Worm (Caenorhabditis elegans) whole organism, early embryonic: Measurements from ENCODE around the gene K01A6.6.

ENCODE experiments used
- B0310.2 ChIP-seq: sonication (generic microtip); optimal IDR thresholded peaks from 2 replicates; lab custom pipeline; 2016; ENCODE audit warnings: mild to moderate bottlenecking, missing genetic modification characterization, missing compliant biosample characterization
- F13C5.2 ChIP-seq: sonication (generic microtip); optimal IDR thresholded peaks from 2 replicates; lab custom pipeline; 2017; ENCODE audit warnings: mild to moderate bottlenecking, missing genetic modification characterization, inconsistent platforms, missing compliant biosample characterization
- aly-1 ChIP-seq: sonication (generic microtip); optimal IDR thresholded peaks from 2 replicates; lab custom pipeline; 2016; ENCODE audit warnings: missing genetic modification characterization, missing compliant biosample characterization
- ama-1 ChIP-seq: fragments of 150-350 bp; optimal IDR thresholded peaks from 2 replicates; lab custom pipeline; 2014
- ceh-13 ChIP-seq: fragments of 200-800 bp; sonication (Bioruptor generic); optimal IDR thresholded peaks from 2 replicates; lab custom pipeline; 2018; ENCODE audit warnings: mild to moderate bottlenecking, missing genetic modification characterization, missing compliant biosample characterization
- ceh-36 ChIP-seq: sonication (generic microtip); optimal IDR thresholded peaks from 2 replicates; lab custom pipeline; 2016; ENCODE audit warnings: missing genetic modification characterization, inconsistent platforms, missing compliant biosample characterization
- ets-7 ChIP-seq: sonication (generic microtip); optimal IDR thresholded peaks from 2 replicates; lab custom pipeline; 2016; ENCODE audit warnings: missing genotype, missing genetic modification characterization, missing compliant biosample characterization
- flt-1 ChIP-seq: fragments of 200-800 bp; sonication (Bioruptor generic); IDR thresholded peaks from 2 replicates; pipeline ENCODE4 v1.3.6; 2022; ENCODE audit warnings: missing genetic modification characterization, missing compliant biosample characterization
- hmbx-1 ChIP-seq: sonication (generic microtip); optimal IDR thresholded peaks from 2 replicates; lab custom pipeline; 2016; ENCODE audit warnings: mild to moderate bottlenecking, missing genetic modification characterization, missing compliant biosample characterization
- hmg-4 ChIP-seq: fragments of 200-800 bp; sonication (Bioruptor generic); optimal IDR thresholded peaks from 2 replicates; lab custom pipeline; 2018; ENCODE audit warnings: mild to moderate bottlenecking, missing genetic modification characterization, missing compliant biosample characterization
- hnd-1 ChIP-seq: sonication (generic microtip); optimal IDR thresholded peaks from 2 replicates; lab custom pipeline; 2016; ENCODE audit warnings: missing genetic modification characterization, missing compliant biosample characterization
- pes-1 ChIP-seq: fragments of 200-800 bp; sonication (Bioruptor generic); IDR thresholded peaks from 2 replicates; pipeline ENCODE4 v1.3.6; 2022; ENCODE audit warnings: missing genetic modification reagents, missing genetic modification characterization, missing compliant biosample characterization
- scrt-1 ChIP-seq: fragments of 200-800 bp; sonication (Bioruptor generic); IDR thresholded peaks from 2 replicates; pipeline ENCODE4 v1.3.6; 2022; ENCODE audit warnings: missing genetic modification characterization, missing compliant biosample characterization
- sea-1 ChIP-seq: fragments of 200-800 bp; sonication (Bioruptor generic); conservative IDR thresholded peaks from 2 replicates; pipeline ENCODE4 v1.3.6; 2022; ENCODE audit warnings: missing genetic modification characterization, missing compliant biosample characterization
- tbx-11 ChIP-seq: fragments of 200-800 bp; sonication (Bioruptor generic); IDR thresholded peaks from 2 replicates; pipeline ENCODE4 v1.3.6; 2022; ENCODE audit warnings: missing genetic modification characterization, missing compliant biosample characterization
- tbx-37 ChIP-seq: fragments of 200-800 bp; sonication (Bioruptor generic); conservative IDR thresholded peaks from 2 replicates; pipeline ENCODE4 v1.3.6; 2022; ENCODE audit warnings: missing genetic modification reagents, missing genetic modification characterization, missing compliant biosample characterization
- tra-4 ChIP-seq: sonication (generic microtip); optimal IDR thresholded peaks from 2 replicates; lab custom pipeline; 2017; ENCODE audit warnings: missing genetic modification characterization, missing compliant biosample characterization

K01A6.6 gene

ce11 chrIV:11700100-11700499, 35.0 kb upstream of the K01A6.6 start:
- TF ChIP-seq tra-4 (tag; lab: Kevin White, UChicago), result no peak
- TF ChIP-seq ama-1, result no peak
- no peak for TF ChIP-seq scrt-1
- TF ChIP-seq tbx-11 (GFP tag; lab: Robert Waterston, UW), result no peak
- no peak for TF ChIP-seq pes-1 (GFP tag; lab: Robert Waterston, UW)
- TF ChIP-seq ets-7 (tag; lab: Kevin White, UChicago), result no peak
- TF ChIP-seq flt-1 (GFP tag; lab: Robert Waterston, UW), result no peak
- TF ChIP-seq B0310.2 (tag; lab: Kevin White, UChicago), result no peak
- no peak for TF ChIP-seq sea-1
- no peak for TF ChIP-seq hmg-4
- no peak for TF ChIP-seq ceh-36 (tag; lab: Kevin White, UChicago)
- TF ChIP-seq hmbx-1 (tag; lab: Kevin White, UChicago), result no peak
- no peak for TF ChIP-seq hnd-1 (tag; lab: Kevin White, UChicago)
- TF ChIP-seq ceh-13 (GFP tag; lab: Kevin White, UChicago), result no peak
- no peak for TF ChIP-seq tbx-37 (GFP tag; lab: Robert Waterston, UW)
- TF ChIP-seq F13C5.2 (tag; lab: Kevin White, UChicago), result no peak
- no peak for TF ChIP-seq aly-1 (tag; lab: Kevin White, UChicago)

ce11 chrIV:11700752-11701151, 34.4 kb upstream of the K01A6.6 start, which contains the start of gene dpy-20:
Gene dpy-20, minus strand, starts transcription at chrIV:11700852.
- no peak for TF ChIP-seq tbx-37 (GFP tag; lab: Robert Waterston, UW)
- no peak for TF ChIP-seq hmg-4
- TF ChIP-seq tra-4 (tag; lab: Kevin White, UChicago), result no peak
- no peak for TF ChIP-seq aly-1 (tag; lab: Kevin White, UChicago)
- TF ChIP-seq hnd-1 (tag; lab: Kevin White, UChicago), result no peak
- TF ChIP-seq scrt-1, result no peak
- TF ChIP-seq ama-1, result no peak
- no peak for TF ChIP-seq ceh-36 (tag; lab: Kevin White, UChicago)
- TF ChIP-seq hmbx-1 (tag; lab: Kevin White, UChicago), result no peak
- no peak for TF ChIP-seq pes-1 (GFP tag; lab: Robert Waterston, UW)
- TF ChIP-seq ets-7 (tag; lab: Kevin White, UChicago), result no peak
- TF ChIP-seq tbx-11 (GFP tag; lab: Robert Waterston, UW), result no peak
- no peak for TF ChIP-seq B0310.2 (tag; lab: Kevin White, UChicago)
- TF ChIP-seq ceh-13 (GFP tag; lab: Kevin White, UChicago), result no peak
- TF ChIP-seq F13C5.2 (tag; lab: Kevin White, UChicago), result no peak

DNA sequence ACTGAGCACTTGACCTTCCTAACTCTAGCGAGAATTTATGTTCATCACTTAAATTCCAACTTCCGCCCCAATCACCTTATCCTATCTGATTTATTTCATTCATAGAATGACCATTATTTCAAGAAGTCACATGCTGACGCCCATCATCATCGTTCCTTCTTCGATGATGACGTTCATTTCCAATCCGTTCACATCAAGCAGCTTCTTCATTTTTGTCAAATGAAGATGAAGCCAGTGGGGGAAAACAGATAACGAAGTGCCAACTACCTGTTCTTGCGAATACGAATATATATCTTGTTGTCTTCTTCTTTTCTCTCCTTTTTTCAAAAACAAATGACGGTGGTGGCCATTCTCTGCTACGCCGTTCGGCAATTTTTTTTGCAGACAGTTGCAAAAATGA, 33.2 kb upstream of the K01A6.6 start:
- TF ChIP-seq hmbx-1 (tag; lab: Kevin White, UChicago) (no peak), B0310.2 (tag; lab: Kevin White, UChicago) (no peak), scrt-1 (no peak), hmg-4 (no peak), pes-1 (GFP tag; lab: Robert Waterston, UW) (no peak)

- TF ChIP-seq hmg-4 (no peak), tbx-37 (GFP tag; lab: Robert Waterston, UW) (no peak), hmbx-1 (tag; lab: Kevin White, UChicago) (no peak), tbx-11 (GFP tag; lab: Robert Waterston, UW) (no peak), sea-1 (no peak)
Measured at ce11 chrIV:11703685-11704296, 31.3 kb upstream of the K01A6.6 start, which contains the start of the genes T22B3.3 and alg-3. Gene T22B3.3, minus strand, starts transcription at chrIV:11703785. Gene alg-3, plus strand, starts transcription at chrIV:11704246.

DNA sequence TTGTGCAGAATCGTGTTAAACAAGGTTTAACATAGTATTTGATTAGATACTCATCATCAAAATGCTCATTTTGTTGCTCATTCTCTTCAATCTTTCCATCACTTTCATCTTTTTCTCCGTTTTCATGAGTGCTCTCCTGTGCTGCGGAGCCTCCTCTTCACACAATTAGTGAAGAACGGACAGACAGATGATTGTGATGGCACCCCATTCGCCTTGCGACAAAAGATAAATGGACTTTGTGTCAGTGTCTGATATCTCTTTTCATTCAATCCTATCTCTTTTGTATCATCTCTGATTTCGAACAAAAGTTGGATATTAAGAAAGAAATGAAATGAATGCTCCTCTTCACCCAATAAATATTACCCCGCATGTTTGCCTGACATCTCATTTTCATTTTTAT, 24.8 kb upstream of the K01A6.6 start:
- TF ChIP-seq ama-1 (no peak), B0310.2 (tag; lab: Kevin White, UChicago) (no peak), hmg-4 (no peak), hmbx-1 (tag; lab: Kevin White, UChicago) (no peak), aly-1 (tag; lab: Kevin White, UChicago) (no peak), tbx-11 (GFP tag; lab: Robert Waterston, UW) (no peak), pes-1 (GFP tag; lab: Robert Waterston, UW) (no peak), sea-1 (no peak), flt-1 (GFP tag; lab: Robert Waterston, UW) (no peak), tbx-37 (GFP tag; lab: Robert Waterston, UW) (no peak), hnd-1 (tag; lab: Kevin White, UChicago) (no peak), F13C5.2 (tag; lab: Kevin White, UChicago) (no peak), ceh-36 (tag; lab: Kevin White, UChicago) (no peak), ets-7 (tag; lab: Kevin White, UChicago) (no peak), ceh-13 (GFP tag; lab: Kevin White, UChicago) (no peak), scrt-1 (no peak)

DNA sequence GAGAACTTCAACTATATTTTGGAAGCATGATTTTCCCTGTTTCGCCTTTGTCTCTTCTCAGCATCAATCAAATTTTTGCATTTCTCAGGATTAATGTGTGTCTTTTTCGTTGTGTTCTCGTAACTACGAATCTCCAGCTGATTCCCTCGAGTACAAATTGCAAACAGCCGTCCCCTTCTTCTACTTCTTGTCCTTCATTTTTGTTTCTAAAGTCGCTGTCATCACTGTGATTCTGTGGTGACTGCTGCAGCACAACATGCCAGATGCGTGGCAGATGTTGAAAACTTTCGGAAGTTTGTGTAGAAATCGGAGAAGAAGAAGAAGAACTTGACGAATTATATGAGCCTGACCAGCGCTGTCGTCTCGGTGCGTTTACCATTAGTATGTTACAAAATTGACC, 21.8 kb upstream of the K01A6.6 start:
- TF ChIP-seq hmbx-1 (tag; lab: Kevin White, UChicago) (no peak), tra-4 (tag; lab: Kevin White, UChicago) (no peak), ceh-36 (tag; lab: Kevin White, UChicago) (no peak), ceh-13 (GFP tag; lab: Kevin White, UChicago) (no peak), sea-1 (no peak), F13C5.2 (tag; lab: Kevin White, UChicago) (no peak), B0310.2 (tag; lab: Kevin White, UChicago) (no peak), pes-1 (GFP tag; lab: Robert Waterston, UW) (no peak), tbx-11 (GFP tag; lab: Robert Waterston, UW) (no peak), tbx-37 (GFP tag; lab: Robert Waterston, UW) (no peak), scrt-1 (no peak), hmg-4 (no peak), ama-1 (no peak), hnd-1 (tag; lab: Kevin White, UChicago) (no peak), aly-1 (tag; lab: Kevin White, UChicago) (no peak), ets-7 (tag; lab: Kevin White, UChicago) (no peak)

DNA sequence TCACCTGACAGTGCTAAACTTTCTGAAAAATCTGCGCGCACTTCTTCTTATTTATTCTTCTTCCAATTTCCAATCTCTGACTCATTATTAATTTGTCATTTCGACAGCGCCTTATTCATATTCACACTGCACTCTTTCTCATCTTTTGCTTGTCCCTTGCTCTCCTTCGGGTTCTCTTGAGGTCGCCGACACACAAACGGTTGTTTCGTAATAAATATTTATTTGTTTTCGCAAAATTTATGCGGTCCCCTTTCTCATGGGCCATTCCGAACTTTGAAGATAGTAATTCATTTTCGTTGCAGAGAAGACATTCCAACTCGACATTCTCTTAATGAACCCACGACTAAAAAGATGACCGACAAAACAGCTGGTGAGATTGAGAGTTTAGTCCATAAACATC, 20.4 kb upstream of the K01A6.6 start, which contains the start of gene magi-1:
Gene magi-1 (plus strand): TSS at position 301 of the 400 bp plus-strand sequence.
- TF ChIP-seq aly-1 (tag; lab: Kevin White, UChicago) (no peak), ama-1 (no peak), tra-4 (tag; lab: Kevin White, UChicago) (no peak), ceh-36 (tag; lab: Kevin White, UChicago) (no peak), flt-1 (GFP tag; lab: Robert Waterston, UW) (no peak), pes-1 (GFP tag; lab: Robert Waterston, UW) (no peak), hmbx-1 (tag; lab: Kevin White, UChicago) (no peak), sea-1 (no peak), ceh-13 (GFP tag; lab: Kevin White, UChicago) (no peak), hnd-1 (tag; lab: Kevin White, UChicago) (no peak), hmg-4 (no peak), scrt-1 (no peak), tbx-37 (GFP tag; lab: Robert Waterston, UW) (no peak), ets-7 (tag; lab: Kevin White, UChicago) (no peak), F13C5.2 (tag; lab: Kevin White, UChicago) (no peak), tbx-11 (GFP tag; lab: Robert Waterston, UW) (no peak)
